Fruit fly (Drosophila melanogaster): ENCODE results near the gene deltaCOP.

deltaCOP gene

dm6 chrX:1856605-1857004 is 5.0 kb downstream of the deltaCOP start:
- TF ChIP-seq brk (GFP tag; optimal IDR thresholded peaks at IDR 0.05) = no peak
- no peak for TF ChIP-seq tai (GFP tag; optimal IDR thresholded peaks at IDR 0.05)

dm6 chrX:1854873-1855272 is 6.7 kb downstream of the deltaCOP start:
- TF ChIP-seq Rel (GFP tag; optimal IDR thresholded peaks at IDR 0.05) = no peak
- peak; percentile 60 for TF ChIP-seq Rel (tag; optimal IDR thresholded peaks at IDR 0.05)
- no peak for TF ChIP-seq dmrt93B (GFP tag; optimal IDR thresholded peaks at IDR 0.05)

dm6 chrX:1854070-1854469 is 7.5 kb downstream of the deltaCOP start:
- peak; percentile 43 for TF ChIP-seq OdsH (GFP tag; optimal IDR thresholded peaks at IDR 0.05)
- no peak for TF ChIP-seq woc (GFP tag; optimal IDR thresholded peaks at IDR 0.05)
- no peak for TF ChIP-seq dmrt93B (GFP tag; optimal IDR thresholded peaks at IDR 0.05)
- peak; percentile 53 for TF ChIP-seq rgr (GFP tag; optimal IDR thresholded peaks at IDR 0.05)
- peak; percentile 27 for TF ChIP-seq fru (GFP tag; optimal IDR thresholded peaks at IDR 0.05)
- peak; percentile 25 for TF ChIP-seq Jra (GFP tag; optimal IDR thresholded peaks at IDR 0.05)
- TF ChIP-seq HLH106 (tag; optimal IDR thresholded peaks at IDR 0.05) = peak; percentile 17
- TF ChIP-seq dl (GFP tag; optimal IDR thresholded peaks at IDR 0.05; ENCODE audit: insufficient read depth in 1 of 2, partially characterized antibody in 2 of 2) = no peak
- TF ChIP-seq GATAd (GFP tag; optimal IDR thresholded peaks at IDR 0.05) = peak; percentile 13
- TF ChIP-seq CG32264 (GFP tag; optimal IDR thresholded peaks at IDR 0.05) = peak; percentile 53
- TF ChIP-seq foxo (GFP tag; optimal IDR thresholded peaks at IDR 0.05) = peak in 1 of 2 experiments; percentile 57
- peak; percentile 40 for TF ChIP-seq br (GFP tag; optimal IDR thresholded peaks at IDR 0.05)
- peak; percentile 11 for TF ChIP-seq sv (GFP tag; optimal IDR thresholded peaks at IDR 0.05)
- TF ChIP-seq CG9705 (GFP tag; optimal IDR thresholded peaks at IDR 0.05) = peak; percentile 11
- no peak for TF ChIP-seq Dif (GFP tag; optimal IDR thresholded peaks at IDR 0.05; ENCODE audit: partially characterized antibody)
- TF ChIP-seq h (GFP tag; optimal IDR thresholded peaks at IDR 0.05) = peak; percentile 82
- peak; percentile 62 for TF ChIP-seq jim (GFP tag; optimal IDR thresholded peaks at IDR 0.05)
- TF ChIP-seq Hnf4 (GFP tag; optimal IDR thresholded peaks at IDR 0.05) = peak; percentile 41
- TF ChIP-seq Sp1 (GFP tag; optimal IDR thresholded peaks at IDR 0.05) = peak; percentile 45
- TF ChIP-seq Hr83 (GFP tag; optimal IDR thresholded peaks at IDR 0.05; ENCODE audit: poor library complexity, severe bottlenecking) = peak; percentile 98

- no peak for TF ChIP-seq N (GFP tag; optimal IDR thresholded peaks at IDR 0.05)
- no peak for TF ChIP-seq GATAd (GFP tag; optimal IDR thresholded peaks at IDR 0.05)
- peak; percentile 77 for TF ChIP-seq rgr (GFP tag; optimal IDR thresholded peaks at IDR 0.05)
- no peak for TF ChIP-seq CG32264 (GFP tag; optimal IDR thresholded peaks at IDR 0.05)
- peak; percentile 58 for TF ChIP-seq psq (GFP tag; optimal IDR thresholded peaks at IDR 0.05)
- peak; percentile 34 for TF ChIP-seq woc (GFP tag; optimal IDR thresholded peaks at IDR 0.05)
- no peak for TF ChIP-seq Vsx2 (GFP tag; optimal IDR thresholded peaks at IDR 0.05; ENCODE audit: partially characterized antibody)
- peak; percentile 56 for TF ChIP-seq HLH106 (tag; optimal IDR thresholded peaks at IDR 0.05)
- TF ChIP-seq ey (GFP tag; optimal IDR thresholded peaks at IDR 0.05) = peak; percentile 71
- peak; percentile 69 for TF ChIP-seq Sp1 (GFP tag; optimal IDR thresholded peaks at IDR 0.05)
- TF ChIP-seq sv (GFP tag; optimal IDR thresholded peaks at IDR 0.05) = peak; percentile 88
- no peak for TF ChIP-seq pan (optimal IDR thresholded peaks at IDR 0.05)
- peak; percentile 80 for TF ChIP-seq h (GFP tag; optimal IDR thresholded peaks at IDR 0.05)
- no peak for TF ChIP-seq dsf (GFP tag; optimal IDR thresholded peaks at IDR 0.05; ENCODE audit: borderline replicate concordance)
- peak; percentile 72 for TF ChIP-seq br (GFP tag; optimal IDR thresholded peaks at IDR 0.05)
- TF ChIP-seq foxo (GFP tag; optimal IDR thresholded peaks at IDR 0.05) = peak in 1 of 2 experiments; percentile 77
- no peak for TF ChIP-seq lola (GFP tag; optimal IDR thresholded peaks at IDR 0.05)
- peak; percentile 10 for TF ChIP-seq sage (GFP tag; optimal IDR thresholded peaks at IDR 0.05)
- TF ChIP-seq Rel (GFP tag; optimal IDR thresholded peaks at IDR 0.05) = no peak
- TF ChIP-seq Rel (tag; optimal IDR thresholded peaks at IDR 0.05) = peak; percentile 11
- TF ChIP-seq OdsH (GFP tag; optimal IDR thresholded peaks at IDR 0.05) = peak; percentile 76
- TF ChIP-seq fru (GFP tag; optimal IDR thresholded peaks at IDR 0.05) = peak; percentile 72
- no peak for TF ChIP-seq Mio (GFP tag; optimal IDR thresholded peaks at IDR 0.05)
- TF ChIP-seq Jra (GFP tag; optimal IDR thresholded peaks at IDR 0.05) = peak; percentile 51
- TF ChIP-seq Dfd (GFP tag; optimal IDR thresholded peaks at IDR 0.05) = no peak
- TF ChIP-seq CG9705 (GFP tag; optimal IDR thresholded peaks at IDR 0.05) = no peak
- TF ChIP-seq Hnf4 (GFP tag; optimal IDR thresholded peaks at IDR 0.05) = peak; percentile 55
Observed at dm6 chrX:1849914-1850313, 11.7 kb downstream of the deltaCOP start.

Data from whole organism, wandering third instar larva.